Fruit fly (Drosophila melanogaster): ENCODE results near the gene Elp1.

Elp1 gene

dm6 chr3R:11669017-11669953, 18.5 kb downstream of the Elp1 start (continued):
- TF ChIP-seq CG11723 (GFP tag; optimal IDR thresholded peaks at IDR 0.05): no peak
- no peak for TF ChIP-seq CG17359 (tag; optimal IDR thresholded peaks at IDR 0.05)
- TF ChIP-seq MTF-1 (GFP tag; optimal IDR thresholded peaks at IDR 0.05; ENCODE audit: borderline replicate concordance): no peak
- TF ChIP-seq CG7357 (GFP tag; IDR thresholded peaks at IDR 0.05): no peak
- no peak for TF ChIP-seq CG8924 (tag; optimal IDR thresholded peaks at IDR 0.05)
- TF ChIP-seq HmgZ (tag; optimal IDR thresholded peaks at IDR 0.05): peak; percentile 14
- TF ChIP-seq ato (GFP tag; IDR thresholded peaks at IDR 0.05; ENCODE audit: partially characterized antibody): no peak
- no peak for TF ChIP-seq dan (GFP tag; IDR thresholded peaks at IDR 0.05)
- no peak for TF ChIP-seq Atf3 (GFP tag; optimal IDR thresholded peaks at IDR 0.05)
- no peak for TF ChIP-seq CG6683 (GFP tag; optimal IDR thresholded peaks at IDR 0.05)
- no peak for TF ChIP-seq CG13424 (tag; optimal IDR thresholded peaks at IDR 0.05)
- TF ChIP-seq NC2α (GFP tag; optimal IDR thresholded peaks at IDR 0.05): no peak
- no peak for TF ChIP-seq CG18011 (GFP tag; optimal IDR thresholded peaks at IDR 0.05)
- no peak for TF ChIP-seq CG6272 (GFP tag; IDR thresholded peaks at IDR 0.05)
- no peak for TF ChIP-seq tll (GFP tag; optimal IDR thresholded peaks at IDR 0.05)
- no peak for TF ChIP-seq sr (GFP tag; IDR thresholded peaks at IDR 0.05)
- TF ChIP-seq fd96Cb (tag; optimal IDR thresholded peaks at IDR 0.05): no peak
- TF ChIP-seq jumu (GFP tag; optimal IDR thresholded peaks at IDR 0.05): no peak
- TF ChIP-seq CG10543 (GFP tag; optimal IDR thresholded peaks at IDR 0.05): peak; percentile 23
- no peak for TF ChIP-seq gcm (GFP tag; optimal IDR thresholded peaks at IDR 0.05)
- TF ChIP-seq CG12769 (tag; optimal IDR thresholded peaks at IDR 0.05): no peak
- TF ChIP-seq cad (GFP tag; optimal IDR thresholded peaks at IDR 0.05): no peak
- peak; percentile 6 for TF ChIP-seq cwo (GFP tag; optimal IDR thresholded peaks at IDR 0.05)
- TF ChIP-seq CG15696 (tag; optimal IDR thresholded peaks at IDR 0.05): no peak
- no peak for TF ChIP-seq CG12155 (GFP tag; optimal IDR thresholded peaks at IDR 0.05)
- TF ChIP-seq her (GFP tag; optimal IDR thresholded peaks at IDR 0.05): no peak
- no peak for TF ChIP-seq Poxn (GFP tag; IDR thresholded peaks at IDR 0.05)
- no peak for TF ChIP-seq CHES-1-like (GFP tag; optimal IDR thresholded peaks at IDR 0.05)
- TF ChIP-seq trh (GFP tag; optimal IDR thresholded peaks at IDR 0.05): no peak
- TF ChIP-seq CG9876 (GFP tag; optimal IDR thresholded peaks at IDR 0.05): no peak
- no peak for TF ChIP-seq Awh (GFP tag; IDR thresholded peaks at IDR 0.05)
- no peak for TF ChIP-seq CG3847 (GFP tag; IDR thresholded peaks at IDR 0.05)
- no peak for TF ChIP-seq Hr78 (GFP tag; optimal IDR thresholded peaks at IDR 0.05)
- TF ChIP-seq CG11504 (tag; optimal IDR thresholded peaks at IDR 0.05): peak; percentile 99
- TF ChIP-seq lilli (GFP tag; optimal IDR thresholded peaks at IDR 0.05): no peak
- TF ChIP-seq CG15269 (tag; optimal IDR thresholded peaks at IDR 0.05): no peak
- no peak for TF ChIP-seq gt (GFP tag; IDR thresholded peaks at IDR 0.05)
- no peak for TF ChIP-seq Ets65A (GFP tag)
- no peak for TF ChIP-seq CG6654 (GFP tag; optimal IDR thresholded peaks at IDR 0.05)
- no peak for TF ChIP-seq repo (GFP tag; optimal IDR thresholded peaks at IDR 0.05)
- no peak for TF ChIP-seq CG10565 (GFP tag; optimal IDR thresholded peaks at IDR 0.05)
- no peak for TF ChIP-seq CG32767 (GFP tag; IDR thresholded peaks at IDR 0.05)
- TF ChIP-seq HHEX (GFP tag; optimal IDR thresholded peaks at IDR 0.05): no peak
- no peak for TF ChIP-seq bcd (GFP tag; optimal IDR thresholded peaks at IDR 0.05)
- no peak for TF ChIP-seq CG4328 (GFP tag; optimal IDR thresholded peaks at IDR 0.05)
- TF ChIP-seq exex (tag; optimal IDR thresholded peaks at IDR 0.05): peak; percentile 6
- TF ChIP-seq D19A (tag; optimal IDR thresholded peaks at IDR 0.05): no peak
- no peak for TF ChIP-seq CG43689 (GFP tag; IDR thresholded peaks at IDR 0.05)
